Worm (Caenorhabditis elegans) whole organism, L4 larva: ENCODE results near the gene srt-69.

Experiments used
- F37D6.2 ChIP-seq: sonication (generic microtip); optimal IDR thresholded peaks from 2 replicates; lab custom pipeline; 2016; ENCODE audit warnings: mild to moderate bottlenecking, missing genetic modification characterization, missing compliant biosample characterization
- F49E8.2 ChIP-seq: sonication (generic microtip); optimal IDR thresholded peaks from 2 replicates; lab custom pipeline; 2016; ENCODE audit warnings: missing compliant biosample characterization, mild to moderate bottlenecking, missing genetic modification characterization, borderline replicate concordance
- R02D3.7 ChIP-seq: fragments of 150-350 bp; sonication (generic microtip); optimal IDR thresholded peaks from 3 replicates; lab custom pipeline; 2014; ENCODE audit warnings: missing biosample characterization, missing genetic modification characterization
- T26A8.4 ChIP-seq: fragments of 200-800 bp; sonication (Bioruptor generic); IDR thresholded peaks from 2 replicates; pipeline ENCODE4 v1.3.6; 2022; ENCODE audit warnings: missing genetic modification characterization, missing compliant biosample characterization
- Y48G9A.11 ChIP-seq: fragments of 200-800 bp; sonication (Bioruptor generic); IDR thresholded peaks from 2 replicates; pipeline ENCODE4 v1.3.6; 2022; ENCODE audit warnings: missing genetic modification reagents, missing genetic modification characterization, missing compliant biosample characterization
- Y75B8A.6 ChIP-seq: fragments of 200-800 bp; sonication (Bioruptor generic); IDR thresholded peaks from 2 replicates; pipeline ENCODE4 v1.3.6; 2022; ENCODE audit warnings: missing genetic modification reagents, missing genetic modification characterization, missing compliant biosample characterization
- aha-1 ChIP-seq: fragments of 150-350 bp; peaks from one replicate; lab custom pipeline; 2014; ENCODE audit warnings: missing biosample characterization, missing genetic modification characterization
- ama-1 ChIP-seq: fragments of 150-350 bp; optimal IDR thresholded peaks from 2 replicates; lab custom pipeline; 2014; ENCODE audit warnings: inconsistent platforms, mixed read lengths
- arid-1 ChIP-seq: fragments of 200-800 bp; sonication (Bioruptor generic); conservative IDR thresholded peaks from 2 replicates; pipeline ENCODE4 v1.3.6; 2022; ENCODE audit warnings: missing genetic modification reagents, missing genetic modification characterization, missing compliant biosample characterization
- attf-4 ChIP-seq: sonication (generic microtip); optimal IDR thresholded peaks from 3 replicates; lab custom pipeline; 2017; ENCODE audit warnings: missing biosample characterization, missing genetic modification characterization
- ceh-28 ChIP-seq: fragments of 150-350 bp; optimal IDR thresholded peaks from 2 replicates; lab custom pipeline; 2014; ENCODE audit warnings: missing biosample characterization, missing genetic modification reagents, missing genetic modification characterization
- ceh-44 ChIP-seq: fragments of 200-800 bp; sonication (Bioruptor generic); IDR thresholded peaks from 2 replicates; pipeline ENCODE4 v1.3.6; 2022; ENCODE audit warnings: missing genetic modification reagents, missing genetic modification characterization, missing compliant biosample characterization
- ceh-82 ChIP-seq: sonication (generic microtip); optimal IDR thresholded peaks from 2 replicates; lab custom pipeline; 2017; ENCODE audit warnings: missing biosample characterization, missing genetic modification characterization
- cey-2 ChIP-seq: sonication (generic microtip); optimal IDR thresholded peaks from 3 replicates; lab custom pipeline; 2017; ENCODE audit warnings: missing genetic modification characterization, mild to moderate bottlenecking, missing compliant biosample characterization, antibody characterized with exemption, borderline replicate concordance; ENCODE audit not compliant: insufficient read depth
- ctbp-1 ChIP-seq: fragments of 200-800 bp; sonication (Bioruptor generic); IDR thresholded peaks from 2 replicates; pipeline ENCODE4 v1.3.6; 2022; ENCODE audit warnings: missing genetic modification reagents, missing genetic modification characterization, missing compliant biosample characterization
- daf-16 ChIP-seq, 3 experiments: sonication (generic microtip); optimal IDR thresholded peaks; 2 replicates each; lab custom pipeline; 2016 to 2017; ENCODE audit warnings: missing genetic modification characterization in 3 of 3, missing genetic modification reagents in 3 of 3, mild to moderate bottlenecking in 2 of 3, missing compliant biosample characterization in 2 of 3, missing biosample characterization in 1 of 3, moderate library complexity in 1 of 3
- dmd-8 ChIP-seq: fragments of 200-800 bp; sonication (Bioruptor generic); IDR thresholded peaks from 2 replicates; pipeline ENCODE4 v1.3.6; 2022; ENCODE audit warnings: missing genetic modification characterization, missing compliant biosample characterization
- dmd-9 ChIP-seq: fragments of 200-800 bp; sonication (Bioruptor generic); IDR thresholded peaks from 2 replicates; pipeline ENCODE4 v1.3.6; 2022; ENCODE audit warnings: missing genetic modification reagents, missing genetic modification characterization, missing compliant biosample characterization
- fos-1 ChIP-seq: fragments of 150-350 bp; optimal IDR thresholded peaks from 2 replicates; lab custom pipeline; 2014; ENCODE audit warnings: missing biosample characterization, missing genetic modification characterization
- gei-8 ChIP-seq: fragments of 200-800 bp; sonication (Bioruptor generic); optimal IDR thresholded peaks from 2 replicates; lab custom pipeline; 2018; ENCODE audit warnings: mild to moderate bottlenecking, missing genetic modification characterization, missing compliant biosample characterization
- hlh-11 ChIP-seq: fragments of 200-800 bp; sonication (Bioruptor generic); optimal IDR thresholded peaks from 2 replicates; lab custom pipeline; 2018; ENCODE audit warnings: mild to moderate bottlenecking, missing genetic modification characterization, missing compliant biosample characterization
- hlh-30 ChIP-seq: sonication (generic microtip); optimal IDR thresholded peaks from 2 replicates; lab custom pipeline; 2017; ENCODE audit warnings: antibody characterized with exemption, mild to moderate bottlenecking, missing genetic modification characterization, missing compliant biosample characterization; ENCODE audit not compliant: insufficient read depth
- jun-1 ChIP-seq: fragments of 150-350 bp; optimal IDR thresholded peaks from 2 replicates; lab custom pipeline; 2014; ENCODE audit warnings: missing biosample characterization, missing genetic modification reagents, missing genetic modification characterization
- lin-39 ChIP-seq: fragments of 150-350 bp; optimal IDR thresholded peaks from 2 replicates; lab custom pipeline; 2014; ENCODE audit warnings: missing biosample characterization, missing genetic modification reagents, missing genetic modification characterization
- lir-3 ChIP-seq: sonication (generic microtip); optimal IDR thresholded peaks from 2 replicates; lab custom pipeline; 2016; ENCODE audit warnings: mild to moderate bottlenecking, missing genetic modification characterization, missing compliant biosample characterization
- lsy-2 ChIP-seq, 2 experiments: fragments of 150-350 bp in 1 of 2; sonication (generic microtip) in 1 of 2; optimal IDR thresholded peaks; 2 replicates each; lab custom pipeline; 2014 to 2017; ENCODE audit warnings: missing biosample characterization in 2 of 2, missing genetic modification characterization in 2 of 2
- mes-2 ChIP-seq: sonication (generic microtip); optimal IDR thresholded peaks from 2 replicates; lab custom pipeline; 2016; ENCODE audit warnings: missing genotype, mild to moderate bottlenecking, missing genetic modification characterization, missing compliant biosample characterization; ENCODE audit not compliant: poor library complexity, severe bottlenecking
- mxl-3 ChIP-seq: fragments of 200-800 bp; sonication (Bioruptor generic); optimal IDR thresholded peaks from 2 replicates; lab custom pipeline; 2018; ENCODE audit warnings: mild to moderate bottlenecking, missing genetic modification characterization, missing compliant biosample characterization
- nhr-10 ChIP-seq: fragments of 150-350 bp; optimal IDR thresholded peaks from 2 replicates; lab custom pipeline; 2014; ENCODE audit warnings: missing biosample characterization, missing genetic modification characterization
- nhr-102 ChIP-seq: sonication (generic microtip); optimal IDR thresholded peaks from 2 replicates; lab custom pipeline; 2016; ENCODE audit warnings: mild to moderate bottlenecking, missing genetic modification characterization, moderate library complexity, missing compliant biosample characterization
- nhr-11 ChIP-seq: fragments of 150-350 bp; optimal IDR thresholded peaks from 2 replicates; lab custom pipeline; 2014; ENCODE audit warnings: missing biosample characterization, missing genetic modification characterization
- nhr-111 ChIP-seq: fragments of 200-800 bp; sonication (Bioruptor generic); optimal IDR thresholded peaks from 2 replicates; lab custom pipeline; 2018; ENCODE audit warnings: mild to moderate bottlenecking, missing genetic modification characterization, missing compliant biosample characterization
- nhr-25 ChIP-seq: sonication (generic microtip); optimal IDR thresholded peaks from 2 replicates; lab custom pipeline; 2017; ENCODE audit warnings: missing genetic modification characterization, mild to moderate bottlenecking, missing compliant biosample characterization, antibody characterized with exemption, moderate library complexity, borderline replicate concordance; ENCODE audit not compliant: insufficient read depth
- nhr-28 ChIP-seq: fragments of 150-350 bp; optimal IDR thresholded peaks from 2 replicates; lab custom pipeline; 2014; ENCODE audit warnings: missing biosample characterization, missing genetic modification characterization
- nhr-42 ChIP-seq: fragments of 200-800 bp; sonication (Bioruptor generic); IDR thresholded peaks from 2 replicates; pipeline ENCODE4 v1.3.6; 2022; ENCODE audit warnings: missing genetic modification characterization, missing compliant biosample characterization
- nhr-76 ChIP-seq: fragments of 150-350 bp; optimal IDR thresholded peaks from 2 replicates; lab custom pipeline; 2014; ENCODE audit warnings: missing biosample characterization, missing genetic modification characterization
- nhr-77 ChIP-seq: fragments of 150-350 bp; optimal IDR thresholded peaks from 2 replicates; lab custom pipeline; 2014; ENCODE audit warnings: missing biosample characterization, missing genetic modification characterization
- php-3 ChIP-seq: fragments of 200-800 bp; sonication (Bioruptor generic); IDR thresholded peaks from 2 replicates; pipeline ENCODE4 v1.3.6; 2022; ENCODE audit warnings: missing genetic modification reagents, missing genetic modification characterization, missing compliant biosample characterization
- sdz-12 ChIP-seq: fragments of 200-800 bp; sonication (Bioruptor generic); optimal IDR thresholded peaks from 2 replicates; lab custom pipeline; 2018; ENCODE audit warnings: mild to moderate bottlenecking, missing genetic modification characterization, missing compliant biosample characterization
- skn-1 ChIP-seq: fragments of 150-350 bp; optimal IDR thresholded peaks from 2 replicates; lab custom pipeline; 2014; ENCODE audit warnings: missing biosample characterization, missing genetic modification characterization
- spr-3 ChIP-seq: fragments of 200-800 bp; sonication (Bioruptor generic); optimal IDR thresholded peaks from 2 replicates; lab custom pipeline; 2018; ENCODE audit warnings: mild to moderate bottlenecking, missing genetic modification characterization, missing compliant biosample characterization
- tra-1 ChIP-seq: fragments of 200-800 bp; sonication (Bioruptor generic); IDR thresholded peaks from 2 replicates; pipeline ENCODE4 v1.3.6; 2022; ENCODE audit warnings: missing genetic modification reagents, missing genetic modification characterization, missing compliant biosample characterization
- vab-7 ChIP-seq: fragments of 200-800 bp; sonication (Bioruptor generic); IDR thresholded peaks from 2 replicates; pipeline ENCODE4 v1.3.6; 2022; ENCODE audit warnings: missing genetic modification reagents, missing genetic modification characterization, missing compliant biosample characterization
- zfp-3 ChIP-seq: fragments of 200-800 bp; sonication (Bioruptor generic); conservative IDR thresholded peaks from 2 replicates; pipeline ENCODE4 v1.3.6; 2022; ENCODE audit warnings: missing genetic modification reagents, missing genetic modification characterization, missing compliant biosample characterization

srt-69 gene

ce11 chrV:5284270-5284980, 18.9 kb upstream of the srt-69 start:
- peak; percentile 4 for TF ChIP-seq lir-3 (tag; lab: Kevin White, UChicago)
- peak; percentile 13 for TF ChIP-seq gei-8
- TF ChIP-seq mxl-3 (GFP tag; lab: Kevin White, UChicago): peak; percentile 17
- TF ChIP-seq hlh-11 (tag; lab: Kevin White, UChicago): peak; percentile 10

- TF ChIP-seq F37D6.2 (tag; lab: Kevin White, UChicago) (no peak), fos-1 (tag; lab: Kevin White, UChicago) (no peak), dmd-9 (no peak), cey-2 (tag; lab: Kevin White, UChicago) (no peak), vab-7 (GFP tag; lab: Robert Waterston, UW) (no peak), tra-1 (no peak)
These were observed 12.5 kb upstream of the srt-69 start, which contains the start of gene B0238.9 for ce11 chrV:5278001-5278400. Gene B0238.9, minus strand, starts transcription at chrV:5278101.

ce11 chrV:5275426-5276007, 10.0 kb upstream of the srt-69 start:
- TF ChIP-seq gei-8 (no peak), nhr-77 (no peak), lin-39 (tag; lab: Kevin White, UChicago) (no peak), nhr-28 (tag; lab: Kevin White, UChicago) (no peak), F49E8.2 (tag; lab: Kevin White, UChicago) (peak; percentile 6), ceh-28 (no peak), zfp-3 (GFP tag; lab: Robert Waterston, UW) (peak; percentile 69; the same call in 1 of the 2 replicates), nhr-11 (no peak), nhr-10 (no peak), nhr-111 (GFP tag; lab: Kevin White, UChicago) (peak; percentile 12), nhr-102 (tag; lab: Kevin White, UChicago) (peak; percentile 53), nhr-42 (no peak), ctbp-1 (no peak), R02D3.7 (no peak), jun-1 (tag; lab: Kevin White, UChicago) (no peak), Y75B8A.6 (GFP tag; lab: Robert Waterston, UW) (0 out of 2 replicates have a peak, but pooled peaks have one; percentile 5), fos-1 (tag; lab: Kevin White, UChicago) (no peak), ceh-82 (tag; lab: Kevin White, UChicago) (no peak), nhr-76 (tag; lab: Kevin White, UChicago) (no peak), attf-4 (no peak), sdz-12 (no peak), ceh-44 (no peak), ama-1 (peak; percentile 47), T26A8.4 (peak; percentile 66), nhr-25 (no peak), daf-16 (GFP tag; optimal IDR thresholded peaks at IDR 0.05; lab: Kevin White, UChicago) (peak in 1 of 2 experiments; percentile 82), daf-16 (tag; optimal IDR thresholded peaks at IDR 0.05; lab: Kevin White, UChicago) (peak; percentile 31), arid-1 (GFP tag; lab: Robert Waterston, UW) (no peak), vab-7 (GFP tag; lab: Robert Waterston, UW) (no peak), tra-1 (no peak), Y48G9A.11 (GFP tag; lab: Robert Waterston, UW) (no peak), spr-3 (GFP tag; lab: Kevin White, UChicago) (no peak), lsy-2 (tag; optimal IDR thresholded peaks at IDR 0.05; lab: Kevin White, UChicago) (peak in 1 of 2 experiments; percentile 2), skn-1 (no peak), hlh-30 (tag; lab: Kevin White, UChicago) (no peak), mes-2 (peak; percentile 14), php-3 (GFP tag; lab: Robert Waterston, UW) (no peak), aha-1 (tag; lab: Kevin White, UChicago) (peak; percentile 90), dmd-8 (GFP tag; lab: Robert Waterston, UW) (0 out of 2 replicates have a peak, but pooled peaks have one; percentile 22)
